Fruit fly (Drosophila melanogaster) whole organism, wandering third instar larva: ENCODE measurements around the gene Tengl1.

ENCODE experiments used
- Abd-B ChIP-seq: fragments of >200 bp; optimal IDR thresholded peaks from 2 replicates; lab custom pipeline; 2017; ENCODE audit warnings: missing biosample characterization, missing genetic modification characterization
- CG32264 ChIP-seq: fragments of 200-800 bp; sonication (Bioruptor generic); optimal IDR thresholded peaks from 2 replicates; lab custom pipeline; 2016; ENCODE audit warnings: missing biosample characterization, missing genetic modification characterization
- CG9705 ChIP-seq: fragments of 200-800 bp; sonication (Bioruptor generic); optimal IDR thresholded peaks from 2 replicates; lab custom pipeline; 2018; ENCODE audit warnings: missing biosample characterization, mild to moderate bottlenecking, missing genetic modification characterization
- CrebA ChIP-seq: fragments of 200-800 bp; sonication (Bioruptor generic); optimal IDR thresholded peaks from 2 replicates; lab custom pipeline; 2016; ENCODE audit warnings: missing biosample characterization, mild to moderate bottlenecking, missing genetic modification characterization, borderline replicate concordance
- Dfd ChIP-seq: fragments of >200 bp; optimal IDR thresholded peaks from 2 replicates; lab custom pipeline; 2017; ENCODE audit warnings: missing biosample characterization, missing genetic modification characterization
- Dif ChIP-seq: fragments of 200-275, 200-300 bp; sonication (Bioruptor generic); optimal IDR thresholded peaks from 2 replicates; lab custom pipeline; 2018; ENCODE audit warnings: missing biosample characterization, missing genetic modification characterization; ENCODE audit not compliant: partially characterized antibody
- GATAd ChIP-seq: sonication (Bioruptor generic); optimal IDR thresholded peaks from 2 replicates; lab custom pipeline; 2016; ENCODE audit warnings: missing biosample characterization, missing genetic modification characterization
- HLH106 ChIP-seq: fragments of 200-800 bp; optimal IDR thresholded peaks from 3 replicates; lab custom pipeline; 2019; ENCODE audit warnings: missing biosample characterization, mild to moderate bottlenecking, missing genetic modification characterization, moderate library complexity
- Hnf4 ChIP-seq: fragments of 200-800 bp; sonication (Bioruptor generic); optimal IDR thresholded peaks from 2 replicates; lab custom pipeline; 2016; ENCODE audit warnings: missing biosample characterization, mild to moderate bottlenecking, missing genetic modification characterization
- Hr83 ChIP-seq: fragments of 200-300 bp; sonication (Bioruptor generic); optimal IDR thresholded peaks from 2 replicates; lab custom pipeline; 2016; ENCODE audit warnings: missing biosample characterization, mild to moderate bottlenecking, missing genetic modification characterization, moderate library complexity; ENCODE audit not compliant: poor library complexity, severe bottlenecking
- Jra ChIP-seq: sonication (Bioruptor generic); optimal IDR thresholded peaks from 2 replicates; lab custom pipeline; 2016; ENCODE audit warnings: missing biosample characterization, missing genetic modification characterization
- Mio ChIP-seq: sonication (Bioruptor generic); optimal IDR thresholded peaks from 2 replicates; lab custom pipeline; 2016; ENCODE audit warnings: missing biosample characterization, missing genetic modification characterization
- N ChIP-seq: fragments of >200 bp; optimal IDR thresholded peaks from 2 replicates; lab custom pipeline; 2018; ENCODE audit warnings: missing biosample characterization, missing external identifiers, missing genetic modification characterization
- OdsH ChIP-seq: fragments of 200-800 bp; sonication (Bioruptor generic); optimal IDR thresholded peaks from 2 replicates; lab custom pipeline; 2016; ENCODE audit warnings: missing biosample characterization, mild to moderate bottlenecking, missing genetic modification characterization
- Rel ChIP-seq, 2 experiments: fragments of 200-800 bp; sonication (Bioruptor generic) in 1 of 2; optimal IDR thresholded peaks; 2 replicates in 1 of 2; 3 replicates in 1 of 2; lab custom pipeline; 2016 to 2019; ENCODE audit warnings: mild to moderate bottlenecking in 2 of 2, missing biosample characterization in 2 of 2, missing genetic modification characterization in 2 of 2, moderate library complexity in 1 of 2
- Sp1 ChIP-seq: fragments of 200-800 bp; sonication (Bioruptor generic); optimal IDR thresholded peaks from 3 replicates; lab custom pipeline; 2019; ENCODE audit warnings: missing biosample characterization, mild to moderate bottlenecking, missing genetic modification characterization, moderate library complexity
- Vsx2 ChIP-seq: fragments of 200-300, 225-300 bp; sonication (Bioruptor generic); optimal IDR thresholded peaks from 2 replicates; lab custom pipeline; 2018; ENCODE audit warnings: missing biosample characterization, missing genetic modification characterization; ENCODE audit not compliant: partially characterized antibody
- br ChIP-seq: fragments of 200-800 bp; sonication (Bioruptor generic); optimal IDR thresholded peaks from 2 replicates; lab custom pipeline; 2016; ENCODE audit warnings: missing biosample characterization, missing genetic modification characterization
- brk ChIP-seq: fragments of 200-800 bp; sonication (Bioruptor generic); optimal IDR thresholded peaks from 2 replicates; lab custom pipeline; 2016; ENCODE audit warnings: missing biosample characterization, mild to moderate bottlenecking, missing genetic modification characterization
- dl ChIP-seq, 2 experiments: fragments of 175-275, 200-275 bp in 1 of 2; fragments of 200-275 bp in 1 of 2; sonication (Bioruptor generic); optimal IDR thresholded peaks; lab custom pipeline; 2018; ENCODE audit warnings: mild to moderate bottlenecking in 2 of 2, missing biosample characterization in 2 of 2, missing genetic modification characterization in 2 of 2, moderate library complexity in 2 of 2; ENCODE audit not compliant: partially characterized antibody in 2 of 2, insufficient read depth in 1 of 2
- dmrt93B ChIP-seq: fragments of 200-800 bp; sonication (Bioruptor generic); optimal IDR thresholded peaks from 2 replicates; lab custom pipeline; 2018; ENCODE audit warnings: missing biosample characterization, mild to moderate bottlenecking, missing genetic modification characterization
- dsf ChIP-seq: sonication (Bioruptor generic); optimal IDR thresholded peaks from 2 replicates; lab custom pipeline; 2016; ENCODE audit warnings: missing biosample characterization, missing genetic modification characterization, borderline replicate concordance
- ey ChIP-seq: fragments of 200-800 bp; sonication (Bioruptor generic); optimal IDR thresholded peaks from 2 replicates; lab custom pipeline; 2016; ENCODE audit warnings: missing biosample characterization, missing genetic modification characterization
- foxo ChIP-seq, 2 experiments: fragments of 200-800 bp; sonication (Bioruptor generic); optimal IDR thresholded peaks; 2 replicates in 1 of 2; 3 replicates in 1 of 2; lab custom pipeline; 2016 to 2017; ENCODE audit warnings: missing biosample characterization in 2 of 2, missing genetic modification characterization in 2 of 2
- fru ChIP-seq: fragments of 200-800 bp; sonication (Bioruptor generic); optimal IDR thresholded peaks from 3 replicates; lab custom pipeline; 2016; ENCODE audit warnings: missing biosample characterization, mild to moderate bottlenecking, missing genetic modification characterization
- h ChIP-seq: fragments of 200-800 bp; sonication (Bioruptor generic); optimal IDR thresholded peaks from 3 replicates; lab custom pipeline; 2016; ENCODE audit warnings: missing biosample characterization, mild to moderate bottlenecking, missing genetic modification characterization
- jim ChIP-seq: fragments of 175-275, 200-325 bp; sonication (Bioruptor generic); optimal IDR thresholded peaks from 2 replicates; lab custom pipeline; 2016; ENCODE audit warnings: missing biosample characterization, mild to moderate bottlenecking, missing genetic modification characterization
- lola ChIP-seq: fragments of >200 bp; optimal IDR thresholded peaks from 2 replicates; lab custom pipeline; 2017; ENCODE audit warnings: missing biosample characterization, missing genetic modification characterization
- pan ChIP-seq: fragments of >200 bp; optimal IDR thresholded peaks from 2 replicates; lab custom pipeline; 2017
- psq ChIP-seq: fragments of 200-800 bp; sonication (Bioruptor generic); optimal IDR thresholded peaks from 3 replicates; lab custom pipeline; 2017; ENCODE audit warnings: missing biosample characterization, mild to moderate bottlenecking, missing genetic modification characterization, moderate library complexity
- rgr ChIP-seq: fragments of 200-800 bp; sonication (Bioruptor generic); optimal IDR thresholded peaks from 3 replicates; lab custom pipeline; 2016; ENCODE audit warnings: missing biosample characterization, mild to moderate bottlenecking, missing genetic modification characterization
- sage ChIP-seq: fragments of 200-800 bp; sonication (Bioruptor generic); optimal IDR thresholded peaks from 2 replicates; lab custom pipeline; 2016; ENCODE audit warnings: missing biosample characterization, mild to moderate bottlenecking, missing genetic modification characterization
- tai ChIP-seq: sonication (Bioruptor generic); optimal IDR thresholded peaks from 2 replicates; lab custom pipeline; 2016; ENCODE audit warnings: missing biosample characterization, missing genetic modification characterization
- usp ChIP-seq: fragments of >200 bp; optimal IDR thresholded peaks from 2 replicates; lab custom pipeline; 2017; ENCODE audit warnings: missing biosample characterization, missing genetic modification characterization
- woc ChIP-seq: sonication (Bioruptor generic); optimal IDR thresholded peaks from 2 replicates; lab custom pipeline; 2016; ENCODE audit warnings: missing biosample characterization, mild to moderate bottlenecking, missing genetic modification characterization

The Tengl1 gene

dm6 chr2L:2238151-2238550 lies 2.2 kb downstream of the Tengl1 start, which contains the start of gene Tengl3:
Gene Tengl3 (minus strand): TSS chr2L:2238251.
- TF ChIP-seq CG32264 (GFP tag; lab: Kevin White, UChicago) (no peak), Abd-B (GFP tag; lab: Kevin White, UChicago) (no peak), N (GFP tag; lab: Kevin White, UChicago) (no peak), ey (GFP tag; lab: Kevin White, UChicago) (no peak), Dif (GFP tag; lab: Kevin White, UChicago) (no peak), Jra (no peak), CG9705 (GFP tag; lab: Kevin White, UChicago) (no peak), psq (no peak), rgr (no peak), Sp1 (GFP tag; lab: Kevin White, UChicago) (no peak)

dm6 chr2L:2236722-2237121 lies 3.7 kb downstream of the Tengl1 start, which contains the start of gene Sec24CD:
Gene Sec24CD (minus strand): TSS chr2L:2236844.
- peak; percentile 94 for TF ChIP-seq CrebA
- peak; percentile 13 for TF ChIP-seq h (GFP tag; lab: Kevin White, UChicago)
- TF ChIP-seq woc (GFP tag; lab: Kevin White, UChicago) = peak; percentile 86
- no peak for TF ChIP-seq Rel (GFP tag; optimal IDR thresholded peaks at IDR 0.05; lab: Kevin White, UChicago)
- TF ChIP-seq Rel (tag; optimal IDR thresholded peaks at IDR 0.05; lab: Kevin White, UChicago) = no peak
- peak; percentile 24 for TF ChIP-seq OdsH (GFP tag; lab: Kevin White, UChicago)
- TF ChIP-seq, all 38 proteins: peak for 4

dm6 chr2L:2228179-2228849 lies 12.1 kb downstream of the Tengl1 start:
- peak; percentile 42 for TF ChIP-seq h (GFP tag; lab: Kevin White, UChicago)
- TF ChIP-seq CrebA = no peak
- no peak for TF ChIP-seq rgr
- no peak for TF ChIP-seq woc (GFP tag; lab: Kevin White, UChicago)
- TF ChIP-seq Hr83 (GFP tag; lab: Kevin White, UChicago) = peak; percentile 7
- TF ChIP-seq pan (lab: Kevin White, UChicago) = no peak
- no peak for TF ChIP-seq Abd-B (GFP tag; lab: Kevin White, UChicago)
- TF ChIP-seq Rel (GFP tag; optimal IDR thresholded peaks at IDR 0.05; lab: Kevin White, UChicago) = no peak
- peak; percentile 16 for TF ChIP-seq Rel (tag; optimal IDR thresholded peaks at IDR 0.05; lab: Kevin White, UChicago)
- TF ChIP-seq ey (GFP tag; lab: Kevin White, UChicago) = no peak
- TF ChIP-seq Vsx2 (GFP tag; lab: Kevin White, UChicago) = no peak
- no peak for TF ChIP-seq fru (GFP tag; lab: Kevin White, UChicago)
- peak; percentile 52 for TF ChIP-seq psq
- TF ChIP-seq dl (GFP tag; optimal IDR thresholded peaks at IDR 0.05; lab: Kevin White, UChicago; ENCODE audit: insufficient read depth in 1 of 2, partially characterized antibody in 2 of 2) = no peak
- TF ChIP-seq jim (GFP tag; lab: Kevin White, UChicago) = no peak
- no peak for TF ChIP-seq Dfd (GFP tag; lab: Kevin White, UChicago)
- no peak for TF ChIP-seq GATAd

- peak; percentile 10 for TF ChIP-seq Hr83 (GFP tag; lab: Kevin White, UChicago)
- no peak for TF ChIP-seq lola (GFP tag; lab: Kevin White, UChicago)
- no peak for TF ChIP-seq Vsx2 (GFP tag; lab: Kevin White, UChicago)
- no peak for TF ChIP-seq pan (lab: Kevin White, UChicago)
- TF ChIP-seq ey (GFP tag; lab: Kevin White, UChicago) = peak; percentile 66
- TF ChIP-seq sage = peak; percentile 4
- no peak for TF ChIP-seq Rel (GFP tag; optimal IDR thresholded peaks at IDR 0.05; lab: Kevin White, UChicago)
- no peak for TF ChIP-seq Rel (tag; optimal IDR thresholded peaks at IDR 0.05; lab: Kevin White, UChicago)
- TF ChIP-seq dmrt93B (GFP tag; lab: Kevin White, UChicago) = no peak
- TF ChIP-seq usp (GFP tag; lab: Kevin White, UChicago) = no peak
- TF ChIP-seq CG9705 (GFP tag; lab: Kevin White, UChicago) = no peak
- TF ChIP-seq Hnf4 (GFP tag; lab: Kevin White, UChicago) = peak; percentile 79
- TF ChIP-seq GATAd = no peak
- TF ChIP-seq tai = no peak
- TF ChIP-seq Mio (GFP tag; lab: Kevin White, UChicago) = no peak
- TF ChIP-seq HLH106 = peak; percentile 46
- TF ChIP-seq woc (GFP tag; lab: Kevin White, UChicago) = no peak
- peak; percentile 78 for TF ChIP-seq OdsH (GFP tag; lab: Kevin White, UChicago)
- no peak for TF ChIP-seq dl (GFP tag; optimal IDR thresholded peaks at IDR 0.05; lab: Kevin White, UChicago; ENCODE audit: insufficient read depth in 1 of 2, partially characterized antibody in 2 of 2)
- TF ChIP-seq jim (GFP tag; lab: Kevin White, UChicago) = no peak
- TF ChIP-seq rgr = peak; percentile 76
- TF ChIP-seq br = peak; percentile 75
- peak; percentile 52 for TF ChIP-seq brk (GFP tag; lab: Kevin White, UChicago)
- peak; percentile 45 for TF ChIP-seq Jra
- peak; percentile 63 for TF ChIP-seq h (GFP tag; lab: Kevin White, UChicago)
- peak in 1 of 2 experiments; percentile 72 for TF ChIP-seq foxo (GFP tag; optimal IDR thresholded peaks at IDR 0.05; lab: Kevin White, UChicago)
- TF ChIP-seq psq = peak; percentile 16
- peak; percentile 38 for TF ChIP-seq Sp1 (GFP tag; lab: Kevin White, UChicago)
- TF ChIP-seq fru (GFP tag; lab: Kevin White, UChicago) = peak; percentile 63
- no peak for TF ChIP-seq dsf (GFP tag; lab: Kevin White, UChicago)
These were observed 13.1 kb downstream of the Tengl1 start for dm6 chr2L:2227316-2227715.
